Fruit fly (Drosophila melanogaster): ENCODE measurements around the gene Tcs5.
A peak's percentile ranks its signal among the peaks of the same experiment; 100 is the strongest.

Tcs5 gene

dm6 chr3L:5188402-5188801, 49.2 kb upstream of the Tcs5 start (continued):
- TF ChIP-seq ATbp (GFP tag; optimal IDR thresholded peaks at IDR 0.05): no peak
- TF ChIP-seq gcm (GFP tag; optimal IDR thresholded peaks at IDR 0.05): peak; percentile 28
- no peak for TF ChIP-seq inv (GFP tag; IDR thresholded peaks at IDR 0.05; ENCODE audit: partially characterized antibody)
- peak; percentile 29 for TF ChIP-seq grau (tag; optimal IDR thresholded peaks at IDR 0.05)
- TF ChIP-seq ab (GFP tag; optimal IDR thresholded peaks at IDR 0.05): no peak
- no peak for TF ChIP-seq yki (optimal IDR thresholded peaks at IDR 0.05)
- TF ChIP-seq nmo (GFP tag; optimal IDR thresholded peaks at IDR 0.05): peak; percentile 26
- no peak for TF ChIP-seq CG3726 (GFP tag; IDR thresholded peaks at IDR 0.05)
- no peak for TF ChIP-seq Nf-YA (GFP tag; IDR thresholded peaks at IDR 0.05)
- no peak for TF ChIP-seq CG1024 (GFP tag; IDR thresholded peaks at IDR 0.05)
- peak; percentile 48 for TF ChIP-seq Sox102F (GFP tag; optimal IDR thresholded peaks at IDR 0.05)
- TF ChIP-seq phol (tag; optimal IDR thresholded peaks at IDR 0.05): peak; percentile 54
- TF ChIP-seq CG2202 (tag; optimal IDR thresholded peaks at IDR 0.05): no peak
- no peak for TF ChIP-seq unc-4 (GFP tag; IDR thresholded peaks at IDR 0.05; ENCODE audit: partially characterized antibody)
- TF ChIP-seq HLH54F (GFP tag; optimal IDR thresholded peaks at IDR 0.05): peak; percentile 7
- peak; percentile 30; the same call in 1 of the 2 replicates for TF ChIP-seq ranshi (GFP tag; IDR thresholded peaks at IDR 0.05)
- no peak for TF ChIP-seq CG17361 (GFP tag; IDR thresholded peaks at IDR 0.05)
- no peak for TF ChIP-seq CG10321 (GFP tag; IDR thresholded peaks at IDR 0.05)
- no peak for TF ChIP-seq CG6272 (GFP tag; IDR thresholded peaks at IDR 0.05)
- TF ChIP-seq CG17829 (tag; optimal IDR thresholded peaks at IDR 0.05): no peak
- peak; percentile 36 for TF ChIP-seq CG12769 (tag; optimal IDR thresholded peaks at IDR 0.05)
- TF ChIP-seq Ets65A (GFP tag): peak; percentile 89
- no peak for TF ChIP-seq ato (GFP tag; IDR thresholded peaks at IDR 0.05; ENCODE audit: partially characterized antibody)
- TF ChIP-seq Drgx (GFP tag; IDR thresholded peaks at IDR 0.05): 0 out of 2 replicates have a peak, but pooled peaks have one; percentile 9
- no peak for TF ChIP-seq CG12219 (GFP tag; optimal IDR thresholded peaks at IDR 0.05)
- no peak for TF ChIP-seq MTF-1 (GFP tag; optimal IDR thresholded peaks at IDR 0.05; ENCODE audit: borderline replicate concordance)
- TF ChIP-seq CG8478 (optimal IDR thresholded peaks at IDR 0.05): no peak
- TF ChIP-seq jing (GFP tag; optimal IDR thresholded peaks at IDR 0.05): peak; percentile 15
- peak in 1 of 2 experiments; percentile 14 for TF ChIP-seq dpn (GFP tag; optimal IDR thresholded peaks at IDR 0.05)
- no peak for TF ChIP-seq CG1647 (GFP tag; optimal IDR thresholded peaks at IDR 0.05)
- TF ChIP-seq PHDP (tag; optimal IDR thresholded peaks at IDR 0.05): peak; percentile 15
- no peak for TF ChIP-seq CG15514 (GFP tag; optimal IDR thresholded peaks at IDR 0.05)
- TF ChIP-seq Atf-2 (GFP tag; optimal IDR thresholded peaks at IDR 0.05): no peak
- peak; percentile 8 for TF ChIP-seq Xbp1 (GFP tag; optimal IDR thresholded peaks at IDR 0.05)
- peak; percentile 16 for TF ChIP-seq Blimp-1 (GFP tag; optimal IDR thresholded peaks at IDR 0.05)
- no peak for TF ChIP-seq prd (optimal IDR thresholded peaks at IDR 0.05)
- peak; percentile 21; the same call in 1 of the 3 replicates for TF ChIP-seq prd (GFP tag; IDR thresholded peaks at IDR 0.05)
- TF ChIP-seq Camta (GFP tag; optimal IDR thresholded peaks at IDR 0.05): no peak
- TF ChIP-seq lmd (GFP tag; IDR thresholded peaks at IDR 0.05): no peak
- 0 out of 2 replicates have a peak, but pooled peaks have one; percentile 12 for TF ChIP-seq sisA (GFP tag; IDR thresholded peaks at IDR 0.05)
- TF ChIP-seq CG18476 (GFP tag; optimal IDR thresholded peaks at IDR 0.05): no peak
- no peak for TF ChIP-seq ftz-f1 (GFP tag; optimal IDR thresholded peaks at IDR 0.05)
- no peak for TF ChIP-seq CG15073 (GFP tag; optimal IDR thresholded peaks at IDR 0.05)
- TF ChIP-seq ind (GFP tag; optimal IDR thresholded peaks at IDR 0.05): peak; percentile 0
- peak; percentile 40 for TF ChIP-seq lab (GFP tag; optimal IDR thresholded peaks at IDR 0.05)
- no peak for TF ChIP-seq wor (GFP tag; IDR thresholded peaks at IDR 0.05)
- no peak for TF ChIP-seq Rx (GFP tag; IDR thresholded peaks at IDR 0.05)
- no peak for TF ChIP-seq CG6654 (GFP tag; optimal IDR thresholded peaks at IDR 0.05)
- peak; percentile 14 for TF ChIP-seq CG10979 (tag; optimal IDR thresholded peaks at IDR 0.05)
- TF ChIP-seq btn (GFP tag; optimal IDR thresholded peaks at IDR 0.05): no peak
- peak; percentile 41 for TF ChIP-seq gem (tag; optimal IDR thresholded peaks at IDR 0.05)
- peak; percentile 13 for TF ChIP-seq CG15011 (GFP tag; optimal IDR thresholded peaks at IDR 0.05)

Measured in whole organism, embryonic.